Worm (Caenorhabditis elegans) whole organism, late embryonic: ENCODE measurements around the gene moc-6.

Experiments used
- C08G9.2 ChIP-seq: sonication (generic microtip); optimal IDR thresholded peaks from 2 replicates; lab custom pipeline; 2016; ENCODE audit warnings: mild to moderate bottlenecking, missing genetic modification characterization, moderate library complexity, missing compliant biosample characterization
- F13H6.1 ChIP-seq: sonication (generic microtip); optimal IDR thresholded peaks from 2 replicates; lab custom pipeline; 2016; ENCODE audit warnings: missing genetic modification characterization, missing compliant biosample characterization
- K02D7.2 ChIP-seq: sonication (generic microtip); optimal IDR thresholded peaks from 2 replicates; lab custom pipeline; 2017; ENCODE audit warnings: mild to moderate bottlenecking, missing genetic modification characterization, missing compliant biosample characterization
- K09A11.1 ChIP-seq: sonication (generic microtip); optimal IDR thresholded peaks from 2 replicates; lab custom pipeline; 2017; ENCODE audit warnings: antibody characterized with exemption, mild to moderate bottlenecking, missing genetic modification characterization, missing compliant biosample characterization; ENCODE audit not compliant: insufficient read depth
- Y22D7AL.16 ChIP-seq: sonication (generic microtip); optimal IDR thresholded peaks from 2 replicates; lab custom pipeline; 2016; ENCODE audit warnings: missing genetic modification characterization, missing compliant biosample characterization
- ama-1 ChIP-seq: fragments of 150-350 bp; optimal IDR thresholded peaks from 2 replicates; lab custom pipeline; 2014
- ceh-14 ChIP-seq: sonication (generic microtip); optimal IDR thresholded peaks from 2 replicates; lab custom pipeline; 2016; ENCODE audit warnings: missing genotype, missing genetic modification characterization, missing compliant biosample characterization
- ceh-22 ChIP-seq: sonication (generic microtip); optimal IDR thresholded peaks from 2 replicates; lab custom pipeline; 2017; ENCODE audit warnings: missing biosample characterization, missing genetic modification characterization
- ceh-30 ChIP-seq: fragments of 150-350 bp; optimal IDR thresholded peaks from 2 replicates; lab custom pipeline; 2014; ENCODE audit warnings: missing biosample characterization, missing genetic modification characterization
- ceh-31 ChIP-seq: sonication (generic microtip); optimal IDR thresholded peaks from 2 replicates; lab custom pipeline; 2016; ENCODE audit warnings: missing genetic modification characterization, missing compliant biosample characterization
- ceh-34 ChIP-seq: sonication (generic microtip); optimal IDR thresholded peaks from 2 replicates; lab custom pipeline; 2016; ENCODE audit warnings: mild to moderate bottlenecking, missing genetic modification characterization, missing compliant biosample characterization
- dmd-4 ChIP-seq: sonication (generic microtip); optimal IDR thresholded peaks from 2 replicates; lab custom pipeline; 2016; ENCODE audit warnings: borderline replicate concordance, missing genetic modification characterization, missing compliant biosample characterization
- dve-1 ChIP-seq: sonication (generic microtip); optimal IDR thresholded peaks from 2 replicates; lab custom pipeline; 2017; ENCODE audit warnings: antibody characterized with exemption, mild to moderate bottlenecking, missing genetic modification characterization, missing compliant biosample characterization
- elt-2 ChIP-seq: sonication (generic microtip); optimal IDR thresholded peaks from 2 replicates; lab custom pipeline; 2016; ENCODE audit warnings: missing genetic modification reagents, missing genetic modification characterization, missing compliant biosample characterization
- eyg-1 ChIP-seq: sonication (generic microtip); optimal IDR thresholded peaks from 2 replicates; lab custom pipeline; 2016; ENCODE audit warnings: missing genotype, missing genetic modification characterization, missing compliant biosample characterization
- fax-1 ChIP-seq: sonication (generic microtip); optimal IDR thresholded peaks from 2 replicates; lab custom pipeline; 2016; ENCODE audit warnings: missing genotype, missing genetic modification characterization, missing compliant biosample characterization
- fkh-6 ChIP-seq: sonication (generic microtip); optimal IDR thresholded peaks from 2 replicates; lab custom pipeline; 2016; ENCODE audit warnings: missing genetic modification characterization, missing compliant biosample characterization
- hlh-13 ChIP-seq: fragments of 200-800 bp; sonication (Bioruptor generic); optimal IDR thresholded peaks from 2 replicates; lab custom pipeline; 2018; ENCODE audit warnings: mild to moderate bottlenecking, missing genetic modification characterization, missing compliant biosample characterization
- hlh-15 ChIP-seq: sonication (generic microtip); optimal IDR thresholded peaks from 2 replicates; lab custom pipeline; 2016; ENCODE audit warnings: missing genetic modification characterization, missing compliant biosample characterization
- hlh-30 ChIP-seq: sonication (generic microtip); optimal IDR thresholded peaks from 2 replicates; lab custom pipeline; 2017; ENCODE audit warnings: antibody characterized with exemption, missing genetic modification characterization, missing compliant biosample characterization; ENCODE audit not compliant: insufficient read depth
- hlh-8 ChIP-seq: sonication (generic microtip); optimal IDR thresholded peaks from 2 replicates; lab custom pipeline; 2016; ENCODE audit warnings: missing genotype, missing genetic modification characterization, missing compliant biosample characterization
- mec-3 ChIP-seq: sonication (generic microtip); optimal IDR thresholded peaks from 2 replicates; lab custom pipeline; 2016; ENCODE audit warnings: borderline replicate concordance, missing genetic modification characterization, missing compliant biosample characterization
- nhr-11 ChIP-seq: fragments of 150-350 bp; optimal IDR thresholded peaks from 2 replicates; lab custom pipeline; 2014; ENCODE audit warnings: missing biosample characterization, missing genetic modification characterization
- nhr-232 ChIP-seq: sonication (generic microtip); optimal IDR thresholded peaks from 2 replicates; lab custom pipeline; 2016; ENCODE audit warnings: missing genetic modification characterization, missing compliant biosample characterization
- pag-3 ChIP-seq: sonication (generic microtip); optimal IDR thresholded peaks from 2 replicates; lab custom pipeline; 2016; ENCODE audit warnings: missing compliant biosample characterization, missing genetic modification characterization, borderline replicate concordance
- pax-1 ChIP-seq: fragments of 150-350 bp; optimal IDR thresholded peaks from 2 replicates; lab custom pipeline; 2014; ENCODE audit warnings: missing biosample characterization, missing genetic modification characterization
- pha-4 ChIP-seq: fragments of 150-350 bp; optimal IDR thresholded peaks from 2 replicates; lab custom pipeline; 2018; ENCODE audit warnings: missing biosample characterization, missing genetic modification reagents, missing genetic modification characterization
- pqm-1 ChIP-seq: sonication (generic microtip); optimal IDR thresholded peaks from 2 replicates; lab custom pipeline; 2016; ENCODE audit warnings: missing genetic modification characterization, missing compliant biosample characterization
- ref-2 ChIP-seq: sonication (generic microtip); optimal IDR thresholded peaks from 2 replicates; lab custom pipeline; 2016; ENCODE audit warnings: missing genetic modification characterization, missing compliant biosample characterization
- sox-2 ChIP-seq: fragments of 200-800 bp; sonication (Bioruptor generic); IDR thresholded peaks from 2 replicates; pipeline ENCODE4 v1.3.6; 2022; ENCODE audit warnings: missing genetic modification reagents, missing genetic modification characterization, missing compliant biosample characterization
- tbx-2 ChIP-seq: sonication (generic microtip); optimal IDR thresholded peaks from 2 replicates; lab custom pipeline; 2016; ENCODE audit warnings: missing genetic modification characterization, missing compliant biosample characterization
- tbx-7 ChIP-seq: sonication (generic microtip); optimal IDR thresholded peaks from 2 replicates; lab custom pipeline; 2016; ENCODE audit warnings: missing genotype, missing genetic modification characterization, missing compliant biosample characterization
- unc-3 ChIP-seq, 2 experiments: fragments of 200-800 bp in 1 of 2; sonication (Bioruptor generic) in 1 of 2; sonication (generic microtip) in 1 of 2; conservative IDR thresholded peaks in 1 of 2; optimal IDR thresholded peaks in 1 of 2; 2 replicates each; pipeline versions ENCODE4 v1.3.6 to Lab custom; 2016 to 2022; ENCODE audit warnings: missing compliant biosample characterization in 2 of 2, missing genetic modification characterization in 2 of 2, missing genetic modification reagents in 1 of 2
- zip-5 ChIP-seq: sonication (generic microtip); optimal IDR thresholded peaks from 2 replicates; lab custom pipeline; 2016; ENCODE audit warnings: missing genetic modification characterization, missing compliant biosample characterization

Gene moc-6

ce11 chrIII:5153137-5153536 is 42.7 kb upstream of the moc-6 start, which contains the start of the genes rbm-42 and grwd-1:
Gene rbm-42 (minus strand): TSS chrIII:5153229.
Gene grwd-1 (plus strand): TSS chrIII:5153464.
- TF ChIP-seq tbx-2 (tag; lab: Kevin White, UChicago): no peak
- peak; percentile 13 for TF ChIP-seq elt-2
- TF ChIP-seq hlh-13: no peak
- TF ChIP-seq dmd-4 (tag; lab: Kevin White, UChicago): no peak
- TF ChIP-seq hlh-8: no peak
- TF ChIP-seq dve-1 (tag; lab: Kevin White, UChicago): no peak
- TF ChIP-seq pha-4 (tag; lab: Kevin White, UChicago): no peak
- TF ChIP-seq ceh-31: peak; percentile 11
- TF ChIP-seq nhr-11 (tag; lab: Kevin White, UChicago): no peak

DNA sequence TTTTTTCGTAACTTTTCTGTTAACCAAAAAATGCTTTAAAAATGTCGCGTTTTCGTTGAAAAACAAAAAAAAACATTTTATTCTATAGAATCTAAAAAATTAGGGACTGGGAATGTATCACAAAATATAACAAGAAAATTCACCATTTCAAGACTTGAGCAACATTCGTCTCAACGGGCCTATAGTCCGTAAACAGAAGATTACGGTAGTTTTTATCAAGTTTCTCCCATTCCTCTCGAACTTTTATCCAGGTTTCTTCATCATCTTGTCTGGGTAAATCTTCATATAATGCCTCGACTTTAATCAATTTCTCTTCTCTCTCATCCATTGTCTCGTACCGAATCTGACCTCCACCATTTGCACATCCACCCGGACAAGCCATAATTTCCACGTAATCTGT is 40.4 kb upstream of the moc-6 start:
- TF ChIP-seq ceh-34 (tag; lab: Kevin White, UChicago) (no peak), ceh-22 (tag; lab: Kevin White, UChicago) (no peak), ceh-30 (tag; lab: Kevin White, UChicago) (no peak), nhr-232 (tag; lab: Kevin White, UChicago) (no peak), C08G9.2 (tag; lab: Kevin White, UChicago) (no peak), nhr-11 (tag; lab: Kevin White, UChicago) (no peak), ceh-14 (tag; lab: Kevin White, UChicago) (no peak), mec-3 (no peak), dve-1 (tag; lab: Kevin White, UChicago) (no peak)

- no peak for TF ChIP-seq hlh-30 (tag; lab: Kevin White, UChicago)
- TF ChIP-seq Y22D7AL.16 (tag; lab: Kevin White, UChicago): no peak
- no peak for TF ChIP-seq unc-3 (GFP tag; conservative IDR thresholded peaks at IDR 0.05; lab: Robert Waterston, UW)
- no peak for TF ChIP-seq unc-3 (tag; optimal IDR thresholded peaks at IDR 0.05; lab: Kevin White, UChicago)
- no peak for TF ChIP-seq zip-5
- no peak for TF ChIP-seq eyg-1 (tag; lab: Kevin White, UChicago)
- TF ChIP-seq pqm-1: no peak
- TF ChIP-seq, all 69 proteins: peak for 0
Measured at ce11 chrIII:5158674-5159073, 37.1 kb upstream of the moc-6 start, which contains the start of gene oxy-4. Gene oxy-4 (minus strand): TSS chrIII:5158774.

ce11 chrIII:5159505-5159904 is 36.3 kb upstream of the moc-6 start, which contains the start of gene T10F2.5:
Gene T10F2.5 (minus strand): TSS chrIII:5159605.
- TF ChIP-seq ceh-31 (no peak), zip-5 (no peak), sox-2 (no peak), elt-2 (no peak), ama-1 (lab: Kevin White, UChicago) (no peak), Y22D7AL.16 (tag; lab: Kevin White, UChicago) (no peak), tbx-7 (tag; lab: Kevin White, UChicago) (no peak), ref-2 (no peak), K02D7.2 (tag; lab: Kevin White, UChicago) (no peak), dmd-4 (tag; lab: Kevin White, UChicago) (no peak), pag-3 (tag; lab: Kevin White, UChicago) (no peak), hlh-30 (tag; lab: Kevin White, UChicago) (no peak), fkh-6 (tag; lab: Kevin White, UChicago) (no peak), ceh-30 (tag; lab: Kevin White, UChicago) (no peak), F13H6.1 (no peak), hlh-15 (no peak), hlh-8 (no peak), pqm-1 (no peak)

- no peak for TF ChIP-seq ceh-14 (tag; lab: Kevin White, UChicago)
- TF ChIP-seq hlh-13: no peak
- TF ChIP-seq pax-1 (tag; lab: Kevin White, UChicago): no peak
- no peak for TF ChIP-seq ceh-34 (tag; lab: Kevin White, UChicago)
- TF ChIP-seq fax-1 (tag; lab: Kevin White, UChicago): no peak
- TF ChIP-seq zip-5: no peak
- no peak for TF ChIP-seq K09A11.1
- no peak for TF ChIP-seq dve-1 (tag; lab: Kevin White, UChicago)
- no peak for TF ChIP-seq sox-2
Measured at ce11 chrIII:5160803-5161202, 35.0 kb upstream of the moc-6 start.
